Fruit fly (Drosophila melanogaster) S2 (cell line): ENCODE results near the gene CG3987.

Experiments used
- CG8478 ChIP-seq: fragments of >200 bp; optimal IDR thresholded peaks from 2 replicates; lab custom pipeline; 2018
- CTCF ChIP-seq, 2 experiments: fragments of >200 bp; optimal IDR thresholded peaks; 2 replicates each; lab custom pipeline; 2018

- TF ChIP-seq CTCF (optimal IDR thresholded peaks at IDR 0.05; lab: Kevin White, UChicago) (no peak), CG8478 (lab: Kevin White, UChicago) (no peak)
These were observed 18.0 kb upstream of the CG3987 start for dm6 chr3R:15121599-15122394.
